Fruit fly (Drosophila melanogaster): ENCODE measurements around the gene CG42467.

CG42467 gene

dm6 chr2L:3697772-3698171, 3.3 kb upstream of the CG42467 start, which contains the start of gene CG3604:
Gene CG3604, minus strand, starts transcription at chr2L:3697872.
- TF ChIP-seq sage (GFP tag; optimal IDR thresholded peaks at IDR 0.05), result no peak
- no peak for TF ChIP-seq br (GFP tag; optimal IDR thresholded peaks at IDR 0.05)
- no peak for TF ChIP-seq Jra (GFP tag; optimal IDR thresholded peaks at IDR 0.05)
- no peak for TF ChIP-seq Sp1 (GFP tag; optimal IDR thresholded peaks at IDR 0.05)
- TF ChIP-seq lola (GFP tag; optimal IDR thresholded peaks at IDR 0.05), result no peak
- no peak for TF ChIP-seq Hr83 (GFP tag; optimal IDR thresholded peaks at IDR 0.05; ENCODE audit: poor library complexity, severe bottlenecking)
- no peak for TF ChIP-seq fru (GFP tag; optimal IDR thresholded peaks at IDR 0.05)
- no peak for TF ChIP-seq HLH106 (tag; optimal IDR thresholded peaks at IDR 0.05)
- TF ChIP-seq Rel (GFP tag; optimal IDR thresholded peaks at IDR 0.05), result no peak
- no peak for TF ChIP-seq Rel (tag; optimal IDR thresholded peaks at IDR 0.05)
- no peak for TF ChIP-seq rgr (GFP tag; optimal IDR thresholded peaks at IDR 0.05)
- TF ChIP-seq Vsx2 (GFP tag; optimal IDR thresholded peaks at IDR 0.05; ENCODE audit: partially characterized antibody), result no peak
- no peak for TF ChIP-seq Hr78 (GFP tag; optimal IDR thresholded peaks at IDR 0.05)

dm6 chr2L:3698992-3699514, 2.0 kb upstream of the CG42467 start, which contains the start of the genes CG10031 and CG42464:
Gene CG10031, minus strand, starts transcription at chr2L:3699092.
Gene CG42464, plus strand, starts transcription at chr2L:3699464.
- TF ChIP-seq h (GFP tag; optimal IDR thresholded peaks at IDR 0.05) (no peak), br (GFP tag; optimal IDR thresholded peaks at IDR 0.05) (no peak), brk (GFP tag; optimal IDR thresholded peaks at IDR 0.05) (no peak), Dfd (GFP tag; optimal IDR thresholded peaks at IDR 0.05) (no peak), fru (GFP tag; optimal IDR thresholded peaks at IDR 0.05) (no peak)

dm6 chr2L:3699895-3700294, 1.2 kb upstream of the CG42467 start, which contains the start of gene CG42465:
Gene CG42465, plus strand, starts transcription at chr2L:3700195.
- TF ChIP-seq dmrt93B (GFP tag; optimal IDR thresholded peaks at IDR 0.05), result no peak
- no peak for TF ChIP-seq N (GFP tag; optimal IDR thresholded peaks at IDR 0.05)
- no peak for TF ChIP-seq jim (GFP tag; optimal IDR thresholded peaks at IDR 0.05)
- TF ChIP-seq pan (optimal IDR thresholded peaks at IDR 0.05), result no peak
- no peak for TF ChIP-seq sage (GFP tag; optimal IDR thresholded peaks at IDR 0.05)
- no peak for TF ChIP-seq Vsx2 (GFP tag; optimal IDR thresholded peaks at IDR 0.05; ENCODE audit: partially characterized antibody)
- no peak for TF ChIP-seq HLH106 (tag; optimal IDR thresholded peaks at IDR 0.05)
- TF ChIP-seq CG32264 (GFP tag; optimal IDR thresholded peaks at IDR 0.05), result no peak
- TF ChIP-seq brk (GFP tag; optimal IDR thresholded peaks at IDR 0.05), result no peak
- no peak for TF ChIP-seq dl (GFP tag; optimal IDR thresholded peaks at IDR 0.05; ENCODE audit: insufficient read depth in 1 of 2, partially characterized antibody in 2 of 2)
- TF ChIP-seq Myc (optimal IDR thresholded peaks at IDR 0.05), result no peak
- no peak for TF ChIP-seq Sp1 (GFP tag; optimal IDR thresholded peaks at IDR 0.05)

- TF ChIP-seq jim (GFP tag; optimal IDR thresholded peaks at IDR 0.05) (no peak), Hnf4 (GFP tag; optimal IDR thresholded peaks at IDR 0.05) (no peak), dl (GFP tag; optimal IDR thresholded peaks at IDR 0.05; ENCODE audit: insufficient read depth in 1 of 2, partially characterized antibody in 2 of 2) (no peak), sage (GFP tag; optimal IDR thresholded peaks at IDR 0.05) (no peak), Abd-B (GFP tag; optimal IDR thresholded peaks at IDR 0.05) (no peak)
Observed at dm6 chr2L:3700374-3700773, 716 bp upstream of the CG42467 start, which contains the start of gene Sfp24C1. Gene Sfp24C1, plus strand, starts transcription at chr2L:3700674.

dm6 chr2L:3701526-3701925, 436 bp downstream of the CG42467 start, which contains the start of gene CG43145:
Gene CG43145, plus strand, starts transcription at chr2L:3701826.
- no peak for TF ChIP-seq Hnf4 (GFP tag; optimal IDR thresholded peaks at IDR 0.05)
- TF ChIP-seq pan (optimal IDR thresholded peaks at IDR 0.05), result no peak
- no peak for TF ChIP-seq GATAd (GFP tag; optimal IDR thresholded peaks at IDR 0.05)
- TF ChIP-seq psq (GFP tag; optimal IDR thresholded peaks at IDR 0.05), result no peak
- TF ChIP-seq Dfd (GFP tag; optimal IDR thresholded peaks at IDR 0.05), result no peak
- no peak for TF ChIP-seq dsf (GFP tag; optimal IDR thresholded peaks at IDR 0.05; ENCODE audit: borderline replicate concordance)
- no peak for TF ChIP-seq Myc (optimal IDR thresholded peaks at IDR 0.05)
- TF ChIP-seq CG32264 (GFP tag; optimal IDR thresholded peaks at IDR 0.05), result no peak
- no peak for TF ChIP-seq usp (GFP tag; optimal IDR thresholded peaks at IDR 0.05)
- no peak for TF ChIP-seq Vsx2 (GFP tag; optimal IDR thresholded peaks at IDR 0.05; ENCODE audit: partially characterized antibody)
- no peak for TF ChIP-seq N (GFP tag; optimal IDR thresholded peaks at IDR 0.05)
- TF ChIP-seq ey (GFP tag; optimal IDR thresholded peaks at IDR 0.05), result no peak
- TF ChIP-seq woc (GFP tag; optimal IDR thresholded peaks at IDR 0.05), result no peak

Data from whole organism, wandering third instar larva.